Worm (Caenorhabditis elegans): ENCODE results near the gene srw-43.

srw-43 gene

ce11 chrV:16675553-16675952 lies 10.3 kb upstream of the srw-43 start, which contains the start of gene srz-1:
TSS of gene srz-1 (plus strand) at chrV:16675853.
- TF ChIP-seq zip-11 (GFP tag; IDR thresholded peaks at IDR 0.05) (no peak), attf-4 (tag; optimal IDR thresholded peaks at IDR 0.05) (no peak), ztf-11 (tag; optimal IDR thresholded peaks at IDR 0.05) (no peak), daf-16 (GFP tag; optimal IDR thresholded peaks at IDR 0.05) (no peak), daf-16 (tag; optimal IDR thresholded peaks at IDR 0.05) (no peak), snpc-4 (tag; optimal IDR thresholded peaks at IDR 0.05) (no peak), egl-27 (tag; optimal IDR thresholded peaks at IDR 0.05) (no peak), mes-2 (tag; optimal IDR thresholded peaks at IDR 0.05; ENCODE audit: poor library complexity, severe bottlenecking) (no peak), F49E8.2 (tag; optimal IDR thresholded peaks at IDR 0.05; ENCODE audit: borderline replicate concordance) (no peak), nhr-76 (tag; optimal IDR thresholded peaks at IDR 0.05) (no peak), sdz-12 (GFP tag; optimal IDR thresholded peaks at IDR 0.05) (no peak), zip-2 (tag; optimal IDR thresholded peaks at IDR 0.05) (no peak), hif-1 (tag; optimal IDR thresholded peaks at IDR 0.05) (no peak), tra-1 (GFP tag; IDR thresholded peaks at IDR 0.05) (no peak), madf-9 (GFP tag; conservative IDR thresholded peaks at IDR 0.05) (no peak), daf-19 (GFP tag; conservative IDR thresholded peaks at IDR 0.05) (no peak), lin-39 (tag; optimal IDR thresholded peaks at IDR 0.05) (no peak), set-16 (GFP tag; IDR thresholded peaks at IDR 0.05) (no peak), madf-5 (GFP tag; IDR thresholded peaks at IDR 0.05) (no peak), cey-2 (tag; optimal IDR thresholded peaks at IDR 0.05; ENCODE audit: borderline replicate concordance, insufficient read depth) (no peak)

- TF ChIP-seq nhr-28 (tag; optimal IDR thresholded peaks at IDR 0.05) (no peak), zip-11 (GFP tag; IDR thresholded peaks at IDR 0.05) (no peak), attf-4 (tag; optimal IDR thresholded peaks at IDR 0.05) (no peak), dmd-9 (GFP tag; IDR thresholded peaks at IDR 0.05) (no peak), lin-29 (GFP tag; IDR thresholded peaks at IDR 0.05) (no peak), ceh-32 (tag; optimal IDR thresholded peaks at IDR 0.05; ENCODE audit: poor library complexity) (no peak), sdz-12 (GFP tag; optimal IDR thresholded peaks at IDR 0.05) (no peak), Y75B8A.6 (GFP tag; IDR thresholded peaks at IDR 0.05) (no peak)
Measured at ce11 chrV:16679237-16679636, 6.6 kb upstream of the srw-43 start, which contains the start of gene srz-103. TSS of gene srz-103 (minus strand) at chrV:16679337.

- no peak for TF ChIP-seq nhr-6 (tag; optimal IDR thresholded peaks at IDR 0.05)
- peak in 1 of 2 experiments; percentile 58 for TF ChIP-seq unc-62 (GFP tag; optimal IDR thresholded peaks at IDR 0.05 in 1 of 2)
- no peak for TF ChIP-seq unc-62 (tag; optimal IDR thresholded peaks at IDR 0.05)
Measured at ce11 chrV:16679981-16680380, 5.8 kb upstream of the srw-43 start, which contains the start of gene srw-44. TSS of gene srw-44 (plus strand) at chrV:16680281.

- TF ChIP-seq R02D3.7 (tag; optimal IDR thresholded peaks at IDR 0.05): no peak
- TF ChIP-seq tag-97 (GFP tag; IDR thresholded peaks at IDR 0.05): no peak
- TF ChIP-seq ceh-62 (tag; optimal IDR thresholded peaks at IDR 0.05): no peak
- no peak for TF ChIP-seq unc-130 (GFP tag; optimal IDR thresholded peaks at IDR 0.05)
- TF ChIP-seq daf-19 (GFP tag; conservative IDR thresholded peaks at IDR 0.05): no peak
- no peak for TF ChIP-seq spr-3 (GFP tag; optimal IDR thresholded peaks at IDR 0.05)
- TF ChIP-seq attf-4 (tag; optimal IDR thresholded peaks at IDR 0.05): no peak
- no peak for TF ChIP-seq tra-1 (GFP tag; IDR thresholded peaks at IDR 0.05)
Measured at ce11 chrV:16682886-16683285, 2.9 kb upstream of the srw-43 start, which contains the start of gene srw-36. TSS of gene srw-36 (plus strand) at chrV:16683186.

- peak; percentile 91 for TF ChIP-seq aha-1 (tag)
- TF ChIP-seq dmd-6 (GFP tag; IDR thresholded peaks at IDR 0.05): no peak
- no peak for TF ChIP-seq lin-15B (tag; optimal IDR thresholded peaks at IDR 0.05)
- TF ChIP-seq nhr-77 (tag; optimal IDR thresholded peaks at IDR 0.05): no peak
Measured at ce11 chrV:16683359-16683758, 2.5 kb upstream of the srw-43 start.
